Fruit fly (Drosophila melanogaster): ENCODE results near the gene Eaf6.

Gene Eaf6

DNA sequence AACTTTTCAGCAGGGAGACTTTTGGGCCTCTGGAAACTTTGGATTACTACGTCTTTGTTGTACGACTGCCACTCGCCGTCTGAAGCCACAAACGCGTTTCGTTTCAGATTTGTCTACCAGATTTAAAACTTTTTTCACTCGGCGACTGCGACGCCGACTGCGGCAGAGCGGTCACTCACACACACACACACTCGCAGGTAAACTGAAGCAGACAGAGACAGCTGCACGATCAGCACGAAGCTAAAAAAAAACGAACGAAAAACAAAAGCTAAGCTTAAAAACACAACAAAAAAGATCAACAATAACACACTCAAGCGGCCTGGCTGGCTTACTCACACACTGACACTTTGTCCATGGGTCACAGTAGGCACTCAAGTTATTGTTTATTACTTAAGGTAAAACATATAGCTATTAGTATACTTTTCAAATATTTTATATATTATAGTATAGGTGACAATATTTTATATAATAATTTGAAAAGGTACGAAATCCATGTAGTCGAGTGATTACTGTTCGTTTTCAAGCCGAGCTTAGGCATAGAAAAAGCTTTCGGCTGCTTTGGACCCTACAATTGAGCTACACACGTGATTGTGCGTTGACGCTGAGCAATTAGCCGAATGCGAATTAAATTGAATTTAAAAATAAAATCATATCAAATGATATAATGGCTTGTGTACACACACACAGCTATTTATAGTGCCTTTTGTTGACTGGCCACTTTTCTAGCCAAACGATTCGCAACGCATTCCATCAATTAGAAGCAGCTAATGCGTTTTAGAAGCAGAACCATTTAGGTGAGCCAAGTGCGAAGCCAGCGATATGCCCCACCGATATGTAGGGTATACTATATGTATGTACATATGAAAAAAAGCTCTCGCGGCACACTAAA lies 30.6 kb downstream of the Eaf6 start, which contains the start of gene Msr-110 (continued):
- TF ChIP-seq ATbp (GFP tag; optimal IDR thresholded peaks at IDR 0.05) (peak; percentile 87), Poxn (GFP tag; IDR thresholded peaks at IDR 0.05) (peak; percentile 61), CG12155 (GFP tag; optimal IDR thresholded peaks at IDR 0.05) (peak; percentile 69), Myb (GFP tag; optimal IDR thresholded peaks at IDR 0.05) (peak; percentile 56), Atf-2 (GFP tag; optimal IDR thresholded peaks at IDR 0.05) (peak; percentile 59), ato (GFP tag; IDR thresholded peaks at IDR 0.05; ENCODE audit: partially characterized antibody) (no peak), YL-1 (GFP tag; optimal IDR thresholded peaks at IDR 0.05) (peak; percentile 54), zf30C (GFP tag; optimal IDR thresholded peaks at IDR 0.05) (no peak), Ravus (GFP tag; IDR thresholded peaks at IDR 0.05) (peak; percentile 56), knrl (GFP tag; IDR thresholded peaks at IDR 0.05; ENCODE audit: partially characterized antibody) (no peak), CG3847 (GFP tag; IDR thresholded peaks at IDR 0.05) (peak; percentile 85), CG18476 (GFP tag; optimal IDR thresholded peaks at IDR 0.05) (peak; percentile 76), CG14710 (tag; optimal IDR thresholded peaks at IDR 0.05) (peak; percentile 70), gsb (GFP tag; IDR thresholded peaks at IDR 0.05) (peak; percentile 76), Ets65A (GFP tag) (peak; percentile 98), CkIIα-i1 (GFP tag; IDR thresholded peaks at IDR 0.05) (peak; percentile 64), GATAe (GFP tag; conservative IDR thresholded peaks at IDR 0.05) (peak; percentile 69; the same call in 1 of the 2 replicates), CG15011 (GFP tag; optimal IDR thresholded peaks at IDR 0.05) (peak; percentile 78), CG9215 (GFP tag; IDR thresholded peaks at IDR 0.05) (peak; percentile 89), CG18011 (GFP tag; optimal IDR thresholded peaks at IDR 0.05) (peak; percentile 35), sim (GFP tag; IDR thresholded peaks at IDR 0.05) (no peak; the same call in 1 of the 2 replicates), gt (GFP tag; IDR thresholded peaks at IDR 0.05) (peak; percentile 53; the same call in 1 of the 2 replicates), wdn (GFP tag; IDR thresholded peaks at IDR 0.05) (peak; percentile 64; the same call in 1 of the 2 replicates), br (optimal IDR thresholded peaks at IDR 0.05) (no peak), PHDP (tag; optimal IDR thresholded peaks at IDR 0.05) (peak; percentile 91), CG3838 (GFP tag; optimal IDR thresholded peaks at IDR 0.05) (peak; percentile 73), crc (GFP tag; optimal IDR thresholded peaks at IDR 0.05) (no peak), CG13894 (tag; optimal IDR thresholded peaks at IDR 0.05) (peak; percentile 95), lab (GFP tag; optimal IDR thresholded peaks at IDR 0.05) (peak; percentile 93), CrebB (tag; optimal IDR thresholded peaks at IDR 0.05) (peak; percentile 81), CG10979 (tag; optimal IDR thresholded peaks at IDR 0.05) (peak; percentile 79), CG16813 (GFP tag; IDR thresholded peaks at IDR 0.05; ENCODE audit: partially characterized antibody) (no peak), CG2116 (GFP tag; optimal IDR thresholded peaks at IDR 0.05) (peak; percentile 37), CG5245 (GFP tag; optimal IDR thresholded peaks at IDR 0.05) (peak; percentile 67), ken (GFP tag; IDR thresholded peaks at IDR 0.05) (peak; percentile 65), CG1602 (GFP tag; optimal IDR thresholded peaks at IDR 0.05) (peak; percentile 68), CG15073 (GFP tag; optimal IDR thresholded peaks at IDR 0.05) (peak; percentile 25), tup (GFP tag; optimal IDR thresholded peaks at IDR 0.05) (peak; percentile 45), CG9932 (GFP tag; IDR thresholded peaks at IDR 0.05) (peak; percentile 95), nau (GFP tag; optimal IDR thresholded peaks at IDR 0.05) (peak; percentile 84), CG11695 (GFP tag; IDR thresholded peaks at IDR 0.05) (peak; percentile 90), E2f2 (GFP tag; IDR thresholded peaks at IDR 0.05) (peak; percentile 71), CG14441 (GFP tag; IDR thresholded peaks at IDR 0.05) (peak; percentile 86), sna (GFP tag; IDR thresholded peaks at IDR 0.05; ENCODE audit: partially characterized antibody) (no peak), sens (GFP tag) (peak; percentile 93), slbo (GFP tag; IDR thresholded peaks at IDR 0.05) (peak; percentile 94), btn (GFP tag; optimal IDR thresholded peaks at IDR 0.05) (peak; percentile 66), CG8281 (tag; optimal IDR thresholded peaks at IDR 0.05) (peak; percentile 77), cad (GFP tag; optimal IDR thresholded peaks at IDR 0.05) (no peak)
